Worm (Caenorhabditis elegans): ENCODE data around the gene H06H21.11.
A peak's percentile ranks its signal among the peaks of the same experiment; 100 is the strongest.

H06H21.11 gene

DNA sequence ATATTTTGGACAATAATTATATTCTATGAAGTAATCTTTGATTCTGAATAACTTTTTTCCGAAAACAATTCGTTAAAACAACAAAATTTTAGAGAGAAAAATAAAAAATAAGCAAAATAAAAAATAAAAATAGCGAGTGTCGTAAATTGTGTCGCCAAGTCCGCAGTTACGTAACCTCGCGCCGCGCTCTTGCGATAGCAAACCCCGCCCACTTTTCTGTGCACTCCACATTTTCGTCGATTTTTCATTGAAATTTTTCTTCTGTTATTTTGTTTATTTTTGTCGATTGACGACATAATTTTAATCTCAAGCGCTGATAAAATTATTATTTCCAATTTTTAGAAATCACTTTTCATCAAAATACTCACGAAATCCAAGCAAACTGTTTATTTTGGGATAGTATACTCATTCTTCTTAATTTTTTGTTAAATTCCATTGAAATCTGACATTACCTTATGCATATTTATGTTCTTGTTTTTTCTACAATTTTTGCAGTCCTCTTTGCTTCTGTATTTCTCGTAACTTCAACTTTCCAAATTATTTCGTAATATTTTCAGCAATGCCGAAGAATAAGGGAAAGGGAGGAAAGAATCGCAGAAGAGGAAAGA is 3.4 kb upstream of the H06H21.11 start, which contains the start of gene eif-1.A (continued):
- TF ChIP-seq jun-1 (tag; optimal IDR thresholded peaks at IDR 0.05) (no peak), fkh-10 (GFP tag; optimal IDR thresholded peaks at IDR 0.05) (no peak), lin-39 (tag; optimal IDR thresholded peaks at IDR 0.05) (peak; percentile 12), mab-9 (GFP tag; IDR thresholded peaks at IDR 0.05) (no peak), egl-27 (tag; optimal IDR thresholded peaks at IDR 0.05) (no peak), dpl-1 (GFP tag; optimal IDR thresholded peaks at IDR 0.05) (peak; percentile 54 to 72 (median 59)), ces-1 (GFP tag; optimal IDR thresholded peaks at IDR 0.05) (no peak), efl-3 (GFP tag; optimal IDR thresholded peaks at IDR 0.05) (no peak), snpc-4 (tag; optimal IDR thresholded peaks at IDR 0.05) (no peak), xbp-1 (tag; optimal IDR thresholded peaks at IDR 0.05) (peak; percentile 45), unc-98 (GFP tag; IDR thresholded peaks at IDR 0.05) (no peak), C04F5.9 (tag; optimal IDR thresholded peaks at IDR 0.05) (no peak), mep-1 (tag; optimal IDR thresholded peaks at IDR 0.05) (no peak), grh-1 (GFP tag; IDR thresholded peaks at IDR 0.05) (no peak), nhr-20 (tag; optimal IDR thresholded peaks at IDR 0.05) (peak; percentile 54), fos-1 (tag; optimal IDR thresholded peaks at IDR 0.05) (peak; percentile 4), hpl-2 (GFP tag; optimal IDR thresholded peaks at IDR 0.05) (peak; percentile 26), nhr-19 (GFP tag; conservative IDR thresholded peaks at IDR 0.05) (no peak), swsn-7 (tag; optimal IDR thresholded peaks at IDR 0.05) (peak; percentile 47), sptf-1 (tag; optimal IDR thresholded peaks at IDR 0.05) (no peak), sup-37 (GFP tag; optimal IDR thresholded peaks at IDR 0.05) (no peak), hlh-4 (tag; optimal IDR thresholded peaks at IDR 0.05) (no peak), ama-1 (optimal IDR thresholded peaks at IDR 0.05) (no peak), ztf-4 (tag; optimal IDR thresholded peaks at IDR 0.05) (no peak), lsy-2 (tag; optimal IDR thresholded peaks at IDR 0.05) (peak; percentile 63 to 85), C34B4.2 (tag; optimal IDR thresholded peaks at IDR 0.05) (no peak), blmp-1 (tag; optimal IDR thresholded peaks at IDR 0.05) (no peak), nhr-84 (tag; optimal IDR thresholded peaks at IDR 0.05) (no peak), C16A3.4 (tag; optimal IDR thresholded peaks at IDR 0.05) (peak; percentile 75), ceh-8 (GFP tag; optimal IDR thresholded peaks at IDR 0.05) (no peak), pag-3 (tag; optimal IDR thresholded peaks at IDR 0.05; ENCODE audit: borderline replicate concordance, insufficient read depth) (no peak), lin-14 (GFP tag; optimal IDR thresholded peaks at IDR 0.05) (no peak), ceh-90 (tag; optimal IDR thresholded peaks at IDR 0.05) (no peak), nhr-71 (tag; optimal IDR thresholded peaks at IDR 0.05) (peak; percentile 63), nhr-47 (tag; optimal IDR thresholded peaks at IDR 0.05) (peak; percentile 61), sox-4 (tag; optimal IDR thresholded peaks at IDR 0.05) (no peak), unc-86 (tag; optimal IDR thresholded peaks at IDR 0.05) (peak; percentile 7), nhr-76 (tag; optimal IDR thresholded peaks at IDR 0.05) (no peak), elt-3 (tag; optimal IDR thresholded peaks at IDR 0.05) (peak in 1 of 6 experiments; percentile 61), ceh-82 (tag; optimal IDR thresholded peaks at IDR 0.05) (peak; percentile 18 to 62 (median 43)), ets-5 (GFP tag; IDR thresholded peaks at IDR 0.05) (no peak), vab-15 (tag; optimal IDR thresholded peaks at IDR 0.05) (no peak), Y116A8C.19 (tag; optimal IDR thresholded peaks at IDR 0.05; ENCODE audit: borderline replicate concordance) (no peak), tlp-1 (tag; optimal IDR thresholded peaks at IDR 0.05) (no peak), lin-15B (tag; optimal IDR thresholded peaks at IDR 0.05) (peak; percentile 59), snu-23 (GFP tag; optimal IDR thresholded peaks at IDR 0.05) (peak; percentile 75), pax-3 (tag; optimal IDR thresholded peaks at IDR 0.05) (no peak), lir-3 (tag; optimal IDR thresholded peaks at IDR 0.05; ENCODE audit: poor library complexity) (no peak), nhr-28 (tag; optimal IDR thresholded peaks at IDR 0.05) (no peak), elt-2 (tag; optimal IDR thresholded peaks at IDR 0.05) (no peak), alr-1 (tag; optimal IDR thresholded peaks at IDR 0.05; ENCODE audit: borderline replicate concordance) (no peak), skn-1 (tag; optimal IDR thresholded peaks at IDR 0.05) (peak; percentile 81)
